Worm (Caenorhabditis elegans): ENCODE data around the gene col-160.

The col-160 gene

ce11 chrV:13236507-13236906 lies 34.5 kb upstream of the col-160 start, which contains the start of gene dmd-10:
dmd-10 (minus strand) TSS chrV:13236607.
- TF ChIP-seq unc-39 (tag; optimal IDR thresholded peaks at IDR 0.05) (no peak), lsy-12 (tag; optimal IDR thresholded peaks at IDR 0.05) (no peak), elt-2 (tag; optimal IDR thresholded peaks at IDR 0.05) (no peak), elt-1 (tag; optimal IDR thresholded peaks at IDR 0.05) (no peak), ztf-4 (tag; optimal IDR thresholded peaks at IDR 0.05) (no peak), ztf-11 (tag; optimal IDR thresholded peaks at IDR 0.05) (no peak), mml-1 (tag; optimal IDR thresholded peaks at IDR 0.05) (no peak), nhr-23 (tag; optimal IDR thresholded peaks at IDR 0.05) (no peak), R02D3.7 (tag; optimal IDR thresholded peaks at IDR 0.05) (no peak), tbx-2 (tag; optimal IDR thresholded peaks at IDR 0.05) (no peak), nhr-11 (tag; optimal IDR thresholded peaks at IDR 0.05) (no peak), nhr-43 (tag; optimal IDR thresholded peaks at IDR 0.05; ENCODE audit: poor library complexity, severe bottlenecking) (no peak), egl-5 (tag; optimal IDR thresholded peaks at IDR 0.05) (no peak)

ce11 chrV:13235313-13235712 lies 33.3 kb upstream of the col-160 start:
- TF ChIP-seq fos-1 (tag; optimal IDR thresholded peaks at IDR 0.05) (no peak), mdl-1 (tag; optimal IDR thresholded peaks at IDR 0.05) (no peak), elt-1 (tag; optimal IDR thresholded peaks at IDR 0.05) (no peak), eor-1 (tag; optimal IDR thresholded peaks at IDR 0.05) (no peak), nhr-11 (tag; optimal IDR thresholded peaks at IDR 0.05) (no peak), ceh-16 (tag; optimal IDR thresholded peaks at IDR 0.05) (no peak), lin-15B (tag; optimal IDR thresholded peaks at IDR 0.05) (no peak), nhr-237 (tag; optimal IDR thresholded peaks at IDR 0.05) (no peak), aly-2 (tag; optimal IDR thresholded peaks at IDR 0.05) (no peak), elt-2 (tag; optimal IDR thresholded peaks at IDR 0.05) (no peak), nhr-43 (tag; optimal IDR thresholded peaks at IDR 0.05; ENCODE audit: poor library complexity, severe bottlenecking) (no peak), nhr-12 (tag; optimal IDR thresholded peaks at IDR 0.05) (no peak), hmg-11 (tag; optimal IDR thresholded peaks at IDR 0.05) (no peak)

ce11 chrV:13229538-13229937 lies 27.5 kb upstream of the col-160 start:
- TF ChIP-seq R02D3.7 (tag; optimal IDR thresholded peaks at IDR 0.05): no peak
- TF ChIP-seq fkh-2 (tag; optimal IDR thresholded peaks at IDR 0.05): no peak
- TF ChIP-seq mml-1 (tag; optimal IDR thresholded peaks at IDR 0.05): no peak
- TF ChIP-seq nhr-237 (tag; optimal IDR thresholded peaks at IDR 0.05): no peak
- TF ChIP-seq unc-39 (tag; optimal IDR thresholded peaks at IDR 0.05): no peak
- no peak for TF ChIP-seq lsy-12 (tag; optimal IDR thresholded peaks at IDR 0.05)
- no peak for TF ChIP-seq lin-15B (tag; optimal IDR thresholded peaks at IDR 0.05)
- TF ChIP-seq nhr-67 (tag; optimal IDR thresholded peaks at IDR 0.05): no peak
- no peak for TF ChIP-seq ceh-16 (tag; optimal IDR thresholded peaks at IDR 0.05)
- TF ChIP-seq egl-5 (tag; optimal IDR thresholded peaks at IDR 0.05): no peak
- no peak for TF ChIP-seq fkh-10 (GFP tag; optimal IDR thresholded peaks at IDR 0.05)
- no peak for TF ChIP-seq zag-1 (tag; optimal IDR thresholded peaks at IDR 0.05)
- TF ChIP-seq elt-3 (tag; optimal IDR thresholded peaks at IDR 0.05): no peak
- TF ChIP-seq eor-1 (tag; optimal IDR thresholded peaks at IDR 0.05): no peak
- TF ChIP-seq sea-2 (GFP tag; optimal IDR thresholded peaks at IDR 0.05): no peak
- TF ChIP-seq ceh-28 (tag; optimal IDR thresholded peaks at IDR 0.05): no peak
- TF ChIP-seq nhr-23 (tag; optimal IDR thresholded peaks at IDR 0.05): no peak
- no peak for TF ChIP-seq nhr-12 (tag; optimal IDR thresholded peaks at IDR 0.05)
- no peak for TF ChIP-seq ztf-11 (tag; optimal IDR thresholded peaks at IDR 0.05)
- no peak for TF ChIP-seq nhr-77 (tag; optimal IDR thresholded peaks at IDR 0.05)

ce11 chrV:13221066-13221465 lies 19.1 kb upstream of the col-160 start:
- no peak for TF ChIP-seq nhr-11 (tag; optimal IDR thresholded peaks at IDR 0.05)
- TF ChIP-seq fkh-10 (GFP tag; optimal IDR thresholded peaks at IDR 0.05): peak; percentile 54

- TF ChIP-seq elt-2 (tag; optimal IDR thresholded peaks at IDR 0.05): peak; percentile 99
- TF ChIP-seq jun-1 (tag; optimal IDR thresholded peaks at IDR 0.05): peak; percentile 90
- TF ChIP-seq nhr-23 (tag; optimal IDR thresholded peaks at IDR 0.05): no peak
- TF ChIP-seq ceh-9 (tag; optimal IDR thresholded peaks at IDR 0.05): no peak
- no peak for TF ChIP-seq elt-3 (tag; optimal IDR thresholded peaks at IDR 0.05)
- TF ChIP-seq mml-1 (tag; optimal IDR thresholded peaks at IDR 0.05): peak; percentile 61
- TF ChIP-seq nhr-11 (tag; optimal IDR thresholded peaks at IDR 0.05): no peak
- TF ChIP-seq tbx-2 (tag; optimal IDR thresholded peaks at IDR 0.05): no peak
- no peak for TF ChIP-seq nhr-67 (tag; optimal IDR thresholded peaks at IDR 0.05)
- peak; percentile 99 for TF ChIP-seq pqm-1 (tag; optimal IDR thresholded peaks at IDR 0.05)
Measured at ce11 chrV:13212584-13212983, 10.6 kb upstream of the col-160 start.
